Fruit fly (Drosophila melanogaster): ENCODE data around the gene Abd-B.
A peak's percentile ranks its signal among the peaks of the same experiment; 100 is the strongest.

Abd-B gene

dm6 chr3R:16996059-16996959, 24.3 kb upstream of the Abd-B start, which contains the start of the genes EMC2A and CG3534 (continued):
- TF ChIP-seq mirr (GFP tag; optimal IDR thresholded peaks at IDR 0.05) = no peak
- peak in 1 of 2 experiments; percentile 87 for TF ChIP-seq Hr78 (GFP tag; optimal IDR thresholded peaks at IDR 0.05)
- TF ChIP-seq cas (GFP tag; IDR thresholded peaks at IDR 0.05) = no peak
- no peak for TF ChIP-seq CG9727 (GFP tag; optimal IDR thresholded peaks at IDR 0.05)
- 0 out of 2 replicates have a peak, but pooled peaks have one; percentile 4 for TF ChIP-seq CG14014 (GFP tag; IDR thresholded peaks at IDR 0.05)
- no peak for TF ChIP-seq pfk (GFP tag; optimal IDR thresholded peaks at IDR 0.05)
- TF ChIP-seq Sox102F (GFP tag; optimal IDR thresholded peaks at IDR 0.05) = no peak
- TF ChIP-seq CG6791 (GFP tag; IDR thresholded peaks at IDR 0.05; ENCODE audit: partially characterized antibody) = no peak
- TF ChIP-seq CG2120 (GFP tag; optimal IDR thresholded peaks at IDR 0.05) = peak; percentile 2
- TF ChIP-seq ftz-f1 (GFP tag; optimal IDR thresholded peaks at IDR 0.05) = no peak
- TF ChIP-seq bbx (GFP tag; IDR thresholded peaks at IDR 0.05; ENCODE audit: partially characterized antibody) = peak; percentile 16; the same call in 1 of the 2 replicates
- TF ChIP-seq kni (GFP tag; optimal IDR thresholded peaks at IDR 0.05) = no peak
- no peak for TF ChIP-seq CG8765 (GFP tag; IDR thresholded peaks at IDR 0.05)
- no peak for TF ChIP-seq Doc2 (GFP tag; IDR thresholded peaks at IDR 0.05)
- TF ChIP-seq rib (GFP tag; IDR thresholded peaks at IDR 0.05) = no peak
- no peak for TF ChIP-seq jigr1 (GFP tag; IDR thresholded peaks at IDR 0.05)
- no peak for TF ChIP-seq zfh1 (GFP tag; IDR thresholded peaks at IDR 0.05)
- no peak for TF ChIP-seq CG16863 (GFP tag; optimal IDR thresholded peaks at IDR 0.05)
- TF ChIP-seq btn (GFP tag; optimal IDR thresholded peaks at IDR 0.05) = no peak
- no peak for TF ChIP-seq chm (GFP tag; IDR thresholded peaks at IDR 0.05)
- peak; percentile 3 for TF ChIP-seq Asciz (GFP tag; optimal IDR thresholded peaks at IDR 0.05)
- no peak for TF ChIP-seq CG12155 (GFP tag; optimal IDR thresholded peaks at IDR 0.05)
- no peak for TF ChIP-seq CG13775 (GFP tag; optimal IDR thresholded peaks at IDR 0.05)
- TF ChIP-seq gro (GFP tag; optimal IDR thresholded peaks at IDR 0.05) = no peak
- no peak for TF ChIP-seq CG14965 (GFP tag; optimal IDR thresholded peaks at IDR 0.05; ENCODE audit: borderline replicate concordance)
- no peak for TF ChIP-seq NC2α (GFP tag; optimal IDR thresholded peaks at IDR 0.05)
- peak; percentile 48 for TF ChIP-seq CG8290 (GFP tag; optimal IDR thresholded peaks at IDR 0.05)
- TF ChIP-seq CG8290 (tag; optimal IDR thresholded peaks at IDR 0.05) = no peak
- no peak for TF ChIP-seq CG12942 (GFP tag; optimal IDR thresholded peaks at IDR 0.05)
- TF ChIP-seq kay (GFP tag; optimal IDR thresholded peaks at IDR 0.05) = no peak
- TF ChIP-seq vfl (GFP tag; optimal IDR thresholded peaks at IDR 0.05) = no peak
- no peak for TF ChIP-seq CG16779 (GFP tag; IDR thresholded peaks at IDR 0.05)
- no peak for TF ChIP-seq CG18764 (GFP tag; optimal IDR thresholded peaks at IDR 0.05)
- no peak for TF ChIP-seq CG12769 (tag; optimal IDR thresholded peaks at IDR 0.05)
- no peak for TF ChIP-seq ttk (GFP tag; IDR thresholded peaks at IDR 0.05)
- TF ChIP-seq CG13123 (GFP tag; optimal IDR thresholded peaks at IDR 0.05) = no peak
- TF ChIP-seq run (tag; optimal IDR thresholded peaks at IDR 0.05) = no peak
- no peak for TF ChIP-seq CG15269 (tag; optimal IDR thresholded peaks at IDR 0.05)
- 0 out of 2 replicates have a peak, but pooled peaks have one; percentile 31 for TF ChIP-seq Drgx (GFP tag; IDR thresholded peaks at IDR 0.05)
- no peak for TF ChIP-seq CG33557 (GFP tag; optimal IDR thresholded peaks at IDR 0.05)
- TF ChIP-seq pzg (GFP tag; optimal IDR thresholded peaks at IDR 0.05) = peak; percentile 42
- no peak for TF ChIP-seq pnt (GFP tag; optimal IDR thresholded peaks at IDR 0.05)
- TF ChIP-seq wek (GFP tag; optimal IDR thresholded peaks at IDR 0.05) = no peak
- no peak for TF ChIP-seq CG8089 (GFP tag; optimal IDR thresholded peaks at IDR 0.05)
- TF ChIP-seq CG17568 (GFP tag; optimal IDR thresholded peaks at IDR 0.05) = no peak
- TF ChIP-seq toy (GFP tag; IDR thresholded peaks at IDR 0.05) = no peak
- TF ChIP-seq PHDP (tag; optimal IDR thresholded peaks at IDR 0.05) = no peak
- TF ChIP-seq CG13424 (tag; optimal IDR thresholded peaks at IDR 0.05) = no peak
- peak; percentile 64 for TF ChIP-seq Deaf1 (tag; optimal IDR thresholded peaks at IDR 0.05)

Data from whole organism, embryonic.